Worm (Caenorhabditis elegans): ENCODE measurements around the gene F26D10.13.

F26D10.13 gene

ce11 chrIV:17279592-17280440, 15.2 kb upstream of the F26D10.13 start:
- peak; percentile 34 for TF ChIP-seq aly-1 (tag; optimal IDR thresholded peaks at IDR 0.05)
- TF ChIP-seq sea-1 (GFP tag; conservative IDR thresholded peaks at IDR 0.05): 0 out of 2 replicates have a peak, but pooled peaks have one; percentile 52
- TF ChIP-seq scrt-1 (GFP tag; IDR thresholded peaks at IDR 0.05): no peak

- TF ChIP-seq tra-4 (tag; optimal IDR thresholded peaks at IDR 0.05): no peak
- no peak for TF ChIP-seq ets-7 (tag; optimal IDR thresholded peaks at IDR 0.05)
- no peak for TF ChIP-seq sea-1 (GFP tag; conservative IDR thresholded peaks at IDR 0.05)
- TF ChIP-seq tbx-11 (GFP tag; IDR thresholded peaks at IDR 0.05): no peak
- no peak for TF ChIP-seq scrt-1 (GFP tag; IDR thresholded peaks at IDR 0.05)
- TF ChIP-seq F13C5.2 (tag; optimal IDR thresholded peaks at IDR 0.05): no peak
- no peak for TF ChIP-seq aly-1 (tag; optimal IDR thresholded peaks at IDR 0.05)
- no peak for TF ChIP-seq ceh-36 (tag; optimal IDR thresholded peaks at IDR 0.05)
- TF ChIP-seq ceh-13 (GFP tag; optimal IDR thresholded peaks at IDR 0.05): no peak
- no peak for TF ChIP-seq ama-1 (optimal IDR thresholded peaks at IDR 0.05)
- no peak for TF ChIP-seq pes-1 (GFP tag; IDR thresholded peaks at IDR 0.05)
- TF ChIP-seq hmg-4 (GFP tag; optimal IDR thresholded peaks at IDR 0.05): no peak
- no peak for TF ChIP-seq tbx-37 (GFP tag; conservative IDR thresholded peaks at IDR 0.05)
- TF ChIP-seq hnd-1 (tag; optimal IDR thresholded peaks at IDR 0.05): no peak
- no peak for TF ChIP-seq flt-1 (GFP tag; IDR thresholded peaks at IDR 0.05)
- no peak for TF ChIP-seq B0310.2 (tag; optimal IDR thresholded peaks at IDR 0.05)
- no peak for TF ChIP-seq hmbx-1 (tag; optimal IDR thresholded peaks at IDR 0.05)
Measured at ce11 chrIV:17278861-17279591, 14.4 kb upstream of the F26D10.13 start, which contains the start of gene hsp-1. TSS of gene hsp-1 (plus strand) at chrIV:17278959.

ce11 chrIV:17278363-17278762, 13.7 kb upstream of the F26D10.13 start:
- TF ChIP-seq sea-1 (GFP tag; conservative IDR thresholded peaks at IDR 0.05) (peak; percentile 83), flt-1 (GFP tag; IDR thresholded peaks at IDR 0.05) (peak; percentile 67), B0310.2 (tag; optimal IDR thresholded peaks at IDR 0.05) (peak; percentile 55), ceh-13 (GFP tag; optimal IDR thresholded peaks at IDR 0.05) (peak; percentile 65), F13C5.2 (tag; optimal IDR thresholded peaks at IDR 0.05) (peak; percentile 96), aly-1 (tag; optimal IDR thresholded peaks at IDR 0.05) (no peak), tbx-11 (GFP tag; IDR thresholded peaks at IDR 0.05) (no peak), hmbx-1 (tag; optimal IDR thresholded peaks at IDR 0.05) (peak; percentile 69), ets-7 (tag; optimal IDR thresholded peaks at IDR 0.05) (no peak), tra-4 (tag; optimal IDR thresholded peaks at IDR 0.05) (peak; percentile 73), scrt-1 (GFP tag; IDR thresholded peaks at IDR 0.05) (no peak), ceh-36 (tag; optimal IDR thresholded peaks at IDR 0.05) (peak; percentile 57), hnd-1 (tag; optimal IDR thresholded peaks at IDR 0.05) (peak; percentile 53), tbx-37 (GFP tag; conservative IDR thresholded peaks at IDR 0.05) (no peak), pes-1 (GFP tag; IDR thresholded peaks at IDR 0.05) (peak; percentile 50; the same call in 1 of the 2 replicates), hmg-4 (GFP tag; optimal IDR thresholded peaks at IDR 0.05) (peak; percentile 89), ama-1 (optimal IDR thresholded peaks at IDR 0.05) (no peak)

DNA sequence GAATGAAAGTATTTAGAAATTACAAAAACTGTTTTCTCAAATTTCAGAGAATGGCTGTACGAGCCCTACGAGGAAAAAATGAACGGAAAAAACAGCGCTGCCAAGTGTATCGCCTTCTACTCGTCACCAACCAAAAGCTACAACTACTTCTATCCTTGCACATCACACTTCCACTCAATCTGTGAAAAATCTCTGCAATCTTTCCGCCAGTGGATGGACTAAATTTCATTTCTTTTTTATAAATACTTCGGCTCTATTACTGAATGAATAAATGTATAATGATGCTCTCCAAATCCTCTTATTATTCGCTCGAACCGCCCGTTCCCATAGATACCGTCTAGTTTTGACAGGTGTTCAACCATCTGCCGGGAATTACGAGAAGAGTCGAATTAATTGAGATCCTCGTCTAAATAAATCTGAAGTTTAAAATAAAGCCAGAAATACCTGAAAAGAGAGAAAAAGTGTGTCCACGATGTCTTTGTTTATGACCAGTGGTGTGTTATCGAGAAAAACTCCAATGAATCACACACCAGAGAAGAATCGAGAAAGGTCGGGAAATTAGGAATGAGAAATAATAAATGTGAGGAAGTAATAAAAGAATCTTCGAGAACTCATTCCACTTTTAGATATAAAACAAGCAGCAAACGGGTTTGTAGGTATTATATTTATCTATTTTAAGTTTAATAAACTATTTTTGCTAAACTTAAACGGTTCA, 13.0 kb upstream of the F26D10.13 start:
- TF ChIP-seq ama-1 (optimal IDR thresholded peaks at IDR 0.05) (peak; percentile 3), F13C5.2 (tag; optimal IDR thresholded peaks at IDR 0.05) (no peak), tbx-11 (GFP tag; IDR thresholded peaks at IDR 0.05) (no peak)

ce11 chrIV:17276705-17277458, 12.3 kb upstream of the F26D10.13 start, which contains the start of gene clec-196:
TSS of gene clec-196 (plus strand) at chrIV:17276956.
- TF ChIP-seq ceh-36 (tag; optimal IDR thresholded peaks at IDR 0.05): no peak
- no peak for TF ChIP-seq aly-1 (tag; optimal IDR thresholded peaks at IDR 0.05)
- no peak for TF ChIP-seq tra-4 (tag; optimal IDR thresholded peaks at IDR 0.05)
- no peak for TF ChIP-seq ceh-13 (GFP tag; optimal IDR thresholded peaks at IDR 0.05)
- TF ChIP-seq ets-7 (tag; optimal IDR thresholded peaks at IDR 0.05): no peak
- no peak for TF ChIP-seq tbx-37 (GFP tag; conservative IDR thresholded peaks at IDR 0.05)
- TF ChIP-seq pes-1 (GFP tag; IDR thresholded peaks at IDR 0.05): no peak
- no peak for TF ChIP-seq tbx-11 (GFP tag; IDR thresholded peaks at IDR 0.05)
- no peak for TF ChIP-seq hmbx-1 (tag; optimal IDR thresholded peaks at IDR 0.05)
- TF ChIP-seq B0310.2 (tag; optimal IDR thresholded peaks at IDR 0.05): no peak
- TF ChIP-seq hnd-1 (tag; optimal IDR thresholded peaks at IDR 0.05): no peak
- TF ChIP-seq ama-1 (optimal IDR thresholded peaks at IDR 0.05): no peak
- no peak for TF ChIP-seq scrt-1 (GFP tag; IDR thresholded peaks at IDR 0.05)
- no peak for TF ChIP-seq F13C5.2 (tag; optimal IDR thresholded peaks at IDR 0.05)
- TF ChIP-seq sea-1 (GFP tag; conservative IDR thresholded peaks at IDR 0.05): no peak
- TF ChIP-seq hmg-4 (GFP tag; optimal IDR thresholded peaks at IDR 0.05): no peak
- no peak for TF ChIP-seq flt-1 (GFP tag; IDR thresholded peaks at IDR 0.05)

DNA sequence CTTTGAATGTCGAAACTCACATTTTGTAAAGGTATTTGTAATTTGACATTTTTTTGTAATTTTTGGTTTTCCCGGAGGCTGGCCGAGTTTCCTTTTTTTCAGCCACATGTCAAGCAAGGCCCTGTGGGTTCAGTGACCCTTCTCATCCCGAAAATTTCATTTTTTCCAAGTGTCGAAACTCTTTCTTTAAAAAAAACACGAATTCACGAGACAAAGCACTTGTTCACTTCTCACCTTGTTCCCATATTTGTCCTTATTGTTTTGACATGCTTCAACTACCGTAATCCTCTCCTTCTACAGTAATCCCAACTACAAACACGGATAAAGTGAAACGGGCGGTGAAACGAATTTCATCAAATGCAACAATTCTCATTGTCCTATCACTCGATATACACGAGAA, 10.7 kb upstream of the F26D10.13 start, which contains the start of gene lhfp-4:
Gene lhfp-4 (plus strand): TSS at position 301 of the 400 bp plus-strand sequence.
- TF ChIP-seq scrt-1 (GFP tag; IDR thresholded peaks at IDR 0.05) (no peak), hmbx-1 (tag; optimal IDR thresholded peaks at IDR 0.05) (no peak), flt-1 (GFP tag; IDR thresholded peaks at IDR 0.05) (no peak), ets-7 (tag; optimal IDR thresholded peaks at IDR 0.05) (no peak), hnd-1 (tag; optimal IDR thresholded peaks at IDR 0.05) (no peak), ama-1 (optimal IDR thresholded peaks at IDR 0.05) (no peak), hmg-4 (GFP tag; optimal IDR thresholded peaks at IDR 0.05) (no peak), tra-4 (tag; optimal IDR thresholded peaks at IDR 0.05) (no peak), sea-1 (GFP tag; conservative IDR thresholded peaks at IDR 0.05) (no peak), tbx-37 (GFP tag; conservative IDR thresholded peaks at IDR 0.05) (no peak), F13C5.2 (tag; optimal IDR thresholded peaks at IDR 0.05) (no peak)

All from whole organism, early embryonic.